Worm (Caenorhabditis elegans) whole organism, L4 larva: ENCODE measurements around the gene C02B8.3.
A peak's percentile ranks its signal among the peaks of the same experiment; 100 is the strongest.

Source experiments
- D1046.2 ChIP-seq: fragments of 200-800 bp; sonication (Bioruptor generic); IDR thresholded peaks from 2 replicates; pipeline ENCODE4 v1.3.6; 2022; ENCODE audit warnings: missing genetic modification characterization, missing compliant biosample characterization
- F37D6.2 ChIP-seq: sonication (generic microtip); optimal IDR thresholded peaks from 2 replicates; lab custom pipeline; 2016; ENCODE audit warnings: mild to moderate bottlenecking, missing genetic modification characterization, missing compliant biosample characterization
- F44E2.7 ChIP-seq: fragments of 200-800 bp; sonication (Bioruptor generic); IDR thresholded peaks from 2 replicates; pipeline ENCODE4 v2.1.2; 2022; ENCODE audit warnings: missing genetic modification characterization, missing compliant biosample characterization
- F49E8.2 ChIP-seq: sonication (generic microtip); optimal IDR thresholded peaks from 2 replicates; lab custom pipeline; 2016; ENCODE audit warnings: missing compliant biosample characterization, mild to moderate bottlenecking, missing genetic modification characterization, borderline replicate concordance
- Y105C5A.15 ChIP-seq: fragments of 200-800 bp; sonication (Bioruptor generic); IDR thresholded peaks from 2 replicates; pipeline ENCODE4 v1.3.6; 2022; ENCODE audit warnings: missing genetic modification characterization, missing compliant biosample characterization
- Y75B8A.6 ChIP-seq: fragments of 200-800 bp; sonication (Bioruptor generic); IDR thresholded peaks from 2 replicates; pipeline ENCODE4 v1.3.6; 2022; ENCODE audit warnings: missing genetic modification reagents, missing genetic modification characterization, missing compliant biosample characterization
- ama-1 ChIP-seq: fragments of 150-350 bp; optimal IDR thresholded peaks from 2 replicates; lab custom pipeline; 2014; ENCODE audit warnings: inconsistent platforms, mixed read lengths
- attf-4 ChIP-seq: sonication (generic microtip); optimal IDR thresholded peaks from 3 replicates; lab custom pipeline; 2017; ENCODE audit warnings: missing biosample characterization, missing genetic modification characterization
- ceh-28 ChIP-seq: fragments of 150-350 bp; optimal IDR thresholded peaks from 2 replicates; lab custom pipeline; 2014; ENCODE audit warnings: missing biosample characterization, missing genetic modification reagents, missing genetic modification characterization
- ceh-44 ChIP-seq: fragments of 200-800 bp; sonication (Bioruptor generic); IDR thresholded peaks from 2 replicates; pipeline ENCODE4 v1.3.6; 2022; ENCODE audit warnings: missing genetic modification reagents, missing genetic modification characterization, missing compliant biosample characterization
- ces-1 ChIP-seq: fragments of 150-350 bp; sonication (generic microtip); optimal IDR thresholded peaks from 4 replicates; lab custom pipeline; 2014; ENCODE audit warnings: missing biosample characterization, missing genetic modification reagents, missing genetic modification characterization
- ctbp-1 ChIP-seq: fragments of 200-800 bp; sonication (Bioruptor generic); IDR thresholded peaks from 2 replicates; pipeline ENCODE4 v1.3.6; 2022; ENCODE audit warnings: missing genetic modification reagents, missing genetic modification characterization, missing compliant biosample characterization
- daf-12 ChIP-seq: fragments of 150-350 bp; optimal IDR thresholded peaks from 2 replicates; lab custom pipeline; 2014; ENCODE audit warnings: missing biosample characterization, missing genetic modification reagents, missing genetic modification characterization
- daf-16 ChIP-seq, 3 experiments: sonication (generic microtip); optimal IDR thresholded peaks; 2 replicates each; lab custom pipeline; 2016 to 2017; ENCODE audit warnings: missing genetic modification characterization in 3 of 3, missing genetic modification reagents in 3 of 3, mild to moderate bottlenecking in 2 of 3, missing compliant biosample characterization in 2 of 3, missing biosample characterization in 1 of 3, moderate library complexity in 1 of 3
- dmd-6 ChIP-seq: fragments of 200-800 bp; sonication (Bioruptor generic); IDR thresholded peaks from 2 replicates; pipeline ENCODE4 v1.3.6; 2022; ENCODE audit warnings: missing genetic modification reagents, missing genetic modification characterization, missing compliant biosample characterization
- dmd-8 ChIP-seq: fragments of 200-800 bp; sonication (Bioruptor generic); IDR thresholded peaks from 2 replicates; pipeline ENCODE4 v1.3.6; 2022; ENCODE audit warnings: missing genetic modification characterization, missing compliant biosample characterization
- dpl-1 ChIP-seq: fragments of 150-350 bp; optimal IDR thresholded peaks from 2 replicates; lab custom pipeline; 2014; ENCODE audit warnings: missing biosample characterization, missing genetic modification reagents, missing genetic modification characterization
- duxl-1 ChIP-seq: sonication (generic microtip); optimal IDR thresholded peaks from 2 replicates; lab custom pipeline; 2016; ENCODE audit warnings: mild to moderate bottlenecking, missing genetic modification characterization, moderate library complexity, missing compliant biosample characterization; ENCODE audit not compliant: poor library complexity
- egl-27 ChIP-seq: sonication (generic microtip); optimal IDR thresholded peaks from 3 replicates; lab custom pipeline; 2017; ENCODE audit warnings: missing biosample characterization, missing genetic modification reagents, missing genetic modification characterization
- fkh-10 ChIP-seq: fragments of 150-350 bp; optimal IDR thresholded peaks from 2 replicates; lab custom pipeline; 2014; ENCODE audit warnings: missing biosample characterization, missing genetic modification reagents, missing genetic modification characterization
- gei-8 ChIP-seq: fragments of 200-800 bp; sonication (Bioruptor generic); optimal IDR thresholded peaks from 2 replicates; lab custom pipeline; 2018; ENCODE audit warnings: mild to moderate bottlenecking, missing genetic modification characterization, missing compliant biosample characterization
- hif-1 ChIP-seq, 2 experiments: sonication (generic microtip); optimal IDR thresholded peaks; 2 replicates each; lab custom pipeline; 2016 to 2017; ENCODE audit warnings: missing compliant biosample characterization in 2 of 2, missing genetic modification characterization in 2 of 2, missing genetic modification reagents in 2 of 2, missing genotype in 2 of 2, mild to moderate bottlenecking in 1 of 2
- hlh-11 ChIP-seq: fragments of 200-800 bp; sonication (Bioruptor generic); optimal IDR thresholded peaks from 2 replicates; lab custom pipeline; 2018; ENCODE audit warnings: mild to moderate bottlenecking, missing genetic modification characterization, missing compliant biosample characterization
- hlh-30 ChIP-seq: sonication (generic microtip); optimal IDR thresholded peaks from 2 replicates; lab custom pipeline; 2017; ENCODE audit warnings: antibody characterized with exemption, mild to moderate bottlenecking, missing genetic modification characterization, missing compliant biosample characterization; ENCODE audit not compliant: insufficient read depth
- lim-7 ChIP-seq: fragments of 200-800 bp; sonication (Bioruptor generic); IDR thresholded peaks from 2 replicates; pipeline ENCODE4 v1.3.6; 2022; ENCODE audit warnings: missing genetic modification characterization, missing compliant biosample characterization
- lin-1 ChIP-seq: fragments of 200-800 bp; sonication (Bioruptor generic); IDR thresholded peaks from 2 replicates; pipeline ENCODE4 v1.3.6; 2022; ENCODE audit warnings: missing genetic modification reagents, missing genetic modification characterization, missing compliant biosample characterization
- lin-15B ChIP-seq: fragments of 150-350 bp; sonication (generic microtip); optimal IDR thresholded peaks from 3 replicates; lab custom pipeline; 2014; ENCODE audit warnings: missing biosample characterization, missing genetic modification characterization
- lir-3 ChIP-seq: sonication (generic microtip); optimal IDR thresholded peaks from 2 replicates; lab custom pipeline; 2016; ENCODE audit warnings: mild to moderate bottlenecking, missing genetic modification characterization, missing compliant biosample characterization
- lsy-2 ChIP-seq, 2 experiments: fragments of 150-350 bp in 1 of 2; sonication (generic microtip) in 1 of 2; optimal IDR thresholded peaks; 2 replicates each; lab custom pipeline; 2014 to 2017; ENCODE audit warnings: missing biosample characterization in 2 of 2, missing genetic modification characterization in 2 of 2
- mdl-1 ChIP-seq, 2 experiments: fragments of 150-350 bp in 1 of 2; sonication (generic microtip) in 1 of 2; optimal IDR thresholded peaks; 2 replicates each; lab custom pipeline; 2014 to 2017; ENCODE audit warnings: missing biosample characterization in 2 of 2, missing genetic modification characterization in 2 of 2
- mdt-29 ChIP-seq: fragments of 200-800 bp; sonication (Bioruptor generic); IDR thresholded peaks from 2 replicates; pipeline ENCODE4 v1.3.6; 2022; ENCODE audit warnings: missing genetic modification reagents, missing genetic modification characterization, missing compliant biosample characterization
- mxl-2 ChIP-seq: fragments of 200-800 bp; sonication (Bioruptor generic); conservative IDR thresholded peaks from 2 replicates; pipeline ENCODE4 v1.3.6; 2022; ENCODE audit warnings: missing genetic modification reagents, missing genetic modification characterization, missing compliant biosample characterization
- nhr-11 ChIP-seq: fragments of 150-350 bp; optimal IDR thresholded peaks from 2 replicates; lab custom pipeline; 2014; ENCODE audit warnings: missing biosample characterization, missing genetic modification characterization
- nhr-237 ChIP-seq: sonication (generic microtip); optimal IDR thresholded peaks from 2 replicates; lab custom pipeline; 2017; ENCODE audit warnings: missing biosample characterization, missing genetic modification characterization
- nhr-25 ChIP-seq: sonication (generic microtip); optimal IDR thresholded peaks from 2 replicates; lab custom pipeline; 2017; ENCODE audit warnings: missing genetic modification characterization, mild to moderate bottlenecking, missing compliant biosample characterization, antibody characterized with exemption, moderate library complexity, borderline replicate concordance; ENCODE audit not compliant: insufficient read depth
- nhr-28 ChIP-seq: fragments of 150-350 bp; optimal IDR thresholded peaks from 2 replicates; lab custom pipeline; 2014; ENCODE audit warnings: missing biosample characterization, missing genetic modification characterization
- nhr-42 ChIP-seq: fragments of 200-800 bp; sonication (Bioruptor generic); IDR thresholded peaks from 2 replicates; pipeline ENCODE4 v1.3.6; 2022; ENCODE audit warnings: missing genetic modification characterization, missing compliant biosample characterization
- nhr-48 ChIP-seq: sonication (generic microtip); optimal IDR thresholded peaks from 2 replicates; lab custom pipeline; 2016; ENCODE audit warnings: mild to moderate bottlenecking, missing genetic modification characterization, missing compliant biosample characterization
- pqm-1 ChIP-seq: sonication (generic microtip); optimal IDR thresholded peaks from 2 replicates; lab custom pipeline; 2017; ENCODE audit warnings: missing biosample characterization, missing genetic modification characterization
- rbr-2 ChIP-seq: sonication (generic microtip); optimal IDR thresholded peaks from 2 replicates; lab custom pipeline; 2016; ENCODE audit warnings: missing genotype, missing genetic modification characterization, missing compliant biosample characterization
- saeg-2 ChIP-seq: fragments of 200-800 bp; sonication (Bioruptor generic); IDR thresholded peaks from 2 replicates; pipeline ENCODE4 v1.3.6; 2022; ENCODE audit warnings: missing genetic modification reagents, missing genetic modification characterization, missing compliant biosample characterization
- set-16 ChIP-seq: fragments of 200-800 bp; sonication (Bioruptor generic); IDR thresholded peaks from 2 replicates; pipeline ENCODE4 v1.3.6; 2022; ENCODE audit warnings: missing genetic modification reagents, missing genetic modification characterization, missing compliant biosample characterization
- snpc-1.2 ChIP-seq: fragments of 200-800 bp; sonication (Bioruptor generic); IDR thresholded peaks from 2 replicates; pipeline ENCODE4 v1.3.6; 2022; ENCODE audit warnings: missing genetic modification reagents, missing genetic modification characterization, missing compliant biosample characterization
- snpc-4 ChIP-seq: fragments of 150-350 bp; optimal IDR thresholded peaks from 2 replicates; lab custom pipeline; 2014; ENCODE audit warnings: missing biosample characterization, missing genetic modification characterization
- spr-1 ChIP-seq: sonication (generic microtip); optimal IDR thresholded peaks from 2 replicates; lab custom pipeline; 2016; ENCODE audit warnings: mild to moderate bottlenecking, missing genetic modification characterization, missing compliant biosample characterization
- tra-1 ChIP-seq: fragments of 200-800 bp; sonication (Bioruptor generic); IDR thresholded peaks from 2 replicates; pipeline ENCODE4 v1.3.6; 2022; ENCODE audit warnings: missing genetic modification reagents, missing genetic modification characterization, missing compliant biosample characterization
- unc-130 ChIP-seq: sonication (generic microtip); optimal IDR thresholded peaks from 2 replicates; lab custom pipeline; 2016; ENCODE audit warnings: missing genetic modification reagents, missing genetic modification characterization, missing compliant biosample characterization
- unc-39 ChIP-seq: sonication (generic microtip); optimal IDR thresholded peaks from 2 replicates; lab custom pipeline; 2017; ENCODE audit warnings: missing biosample characterization, missing genetic modification characterization
- zfp-3 ChIP-seq: fragments of 200-800 bp; sonication (Bioruptor generic); conservative IDR thresholded peaks from 2 replicates; pipeline ENCODE4 v1.3.6; 2022; ENCODE audit warnings: missing genetic modification reagents, missing genetic modification characterization, missing compliant biosample characterization
- zip-11 ChIP-seq: fragments of 200-800 bp; sonication (Bioruptor generic); IDR thresholded peaks from 2 replicates; pipeline ENCODE4 v1.3.6; 2022; ENCODE audit warnings: missing genetic modification characterization, missing compliant biosample characterization
- zip-2 ChIP-seq: fragments of 150-350 bp; optimal IDR thresholded peaks from 2 replicates; lab custom pipeline; 2014; ENCODE audit warnings: missing biosample characterization, missing genetic modification characterization

C02B8.3 gene

ce11 chrX:8156502-8156901 is 17.3 kb downstream of the C02B8.3 start (continued):
- no peak for TF ChIP-seq gei-8 (GFP tag; lab: Kevin White, UChicago)
- TF ChIP-seq lim-7 (GFP tag; lab: Robert Waterston, UW): peak; percentile 83
- no peak for TF ChIP-seq nhr-11 (tag; lab: Kevin White, UChicago)
- TF ChIP-seq attf-4 (tag; lab: Kevin White, UChicago): no peak
- TF ChIP-seq ama-1 (lab: Kevin White, UChicago): no peak
- peak; percentile 65 for TF ChIP-seq dmd-6 (GFP tag; lab: Robert Waterston, UW)
- no peak for TF ChIP-seq daf-16 (GFP tag; optimal IDR thresholded peaks at IDR 0.05; lab: Kevin White, UChicago)
- peak; percentile 34 for TF ChIP-seq daf-16 (tag; optimal IDR thresholded peaks at IDR 0.05; lab: Kevin White, UChicago)
- TF ChIP-seq lin-1: no peak
- no peak for TF ChIP-seq saeg-2 (GFP tag; lab: Robert Waterston, UW)
- no peak for TF ChIP-seq nhr-25 (tag; lab: Kevin White, UChicago)
- TF ChIP-seq hlh-11 (tag; lab: Kevin White, UChicago): peak; percentile 32
- TF ChIP-seq D1046.2 (GFP tag; lab: Robert Waterston, UW): no peak
- no peak for TF ChIP-seq hif-1 (tag; optimal IDR thresholded peaks at IDR 0.05; lab: Kevin White, UChicago)
- TF ChIP-seq ceh-28 (tag; lab: Kevin White, UChicago): no peak
- no peak for TF ChIP-seq duxl-1 (tag; lab: Kevin White, UChicago)
- 0 out of 2 replicates have a peak, but pooled peaks have one; percentile 60 for TF ChIP-seq dmd-8
- TF ChIP-seq zip-2 (tag; lab: Kevin White, UChicago): no peak
- TF ChIP-seq Y105C5A.15 (GFP tag; lab: Robert Waterston, UW): 0 out of 2 replicates have a peak, but pooled peaks have one; percentile 65
- TF ChIP-seq fkh-10 (GFP tag; lab: Kevin White, UChicago): no peak
- no peak for TF ChIP-seq nhr-48 (tag; lab: Kevin White, UChicago)
- 0 out of 2 replicates have a peak, but pooled peaks have one; percentile 35 for TF ChIP-seq Y75B8A.6 (GFP tag; lab: Robert Waterston, UW)
- no peak for TF ChIP-seq daf-12 (tag; lab: Kevin White, UChicago)
- TF ChIP-seq lin-15B (tag; lab: Kevin White, UChicago): no peak
- no peak for TF ChIP-seq nhr-237 (tag; lab: Kevin White, UChicago)
- no peak for TF ChIP-seq unc-39 (tag; lab: Kevin White, UChicago)
- no peak for TF ChIP-seq mxl-2 (GFP tag; lab: Robert Waterston, UW)
- TF ChIP-seq snpc-4: no peak
- no peak for TF ChIP-seq F44E2.7 (GFP tag; lab: Robert Waterston, UW)
- TF ChIP-seq rbr-2 (tag; lab: Kevin White, UChicago): no peak
- no peak for TF ChIP-seq spr-1 (tag; lab: Kevin White, UChicago)
- TF ChIP-seq unc-130 (GFP tag; lab: Kevin White, UChicago): no peak
- 0 out of 2 replicates have a peak, but pooled peaks have one; percentile 25 for TF ChIP-seq ctbp-1 (GFP tag; lab: Robert Waterston, UW)
- TF ChIP-seq snpc-1.2: peak; percentile 73
- TF ChIP-seq zip-11 (GFP tag; lab: Robert Waterston, UW): no peak
- TF ChIP-seq nhr-28 (tag; lab: Kevin White, UChicago): peak; percentile 21
- TF ChIP-seq set-16 (GFP tag; lab: Robert Waterston, UW): no peak
- no peak for TF ChIP-seq mdl-1 (tag; optimal IDR thresholded peaks at IDR 0.05; lab: Kevin White, UChicago)
- TF ChIP-seq hlh-30: peak; percentile 50
- peak in 1 of 2 experiments; percentile 53 for TF ChIP-seq lsy-2 (tag; optimal IDR thresholded peaks at IDR 0.05; lab: Kevin White, UChicago)
- no peak for TF ChIP-seq F49E8.2 (tag; lab: Kevin White, UChicago)
- no peak for TF ChIP-seq pqm-1 (tag; lab: Kevin White, UChicago)
- TF ChIP-seq ces-1 (GFP tag; lab: Kevin White, UChicago): no peak
- TF ChIP-seq dpl-1 (GFP tag; lab: Kevin White, UChicago): no peak
- TF ChIP-seq tra-1 (GFP tag; lab: Robert Waterston, UW): no peak
- TF ChIP-seq lir-3 (tag; lab: Kevin White, UChicago): no peak
- TF ChIP-seq ceh-44: peak; percentile 63; the same call in 1 of the 2 replicates
- TF ChIP-seq mdt-29: no peak
- TF ChIP-seq F37D6.2 (tag; lab: Kevin White, UChicago): no peak
- TF ChIP-seq zfp-3 (GFP tag; lab: Robert Waterston, UW): 0 out of 2 replicates have a peak, but pooled peaks have one; percentile 41
- TF ChIP-seq nhr-42 (GFP tag; lab: Robert Waterston, UW): 0 out of 2 replicates have a peak, but pooled peaks have one; percentile 8
- TF ChIP-seq egl-27 (tag; lab: Kevin White, UChicago): no peak
